Worm (Caenorhabditis elegans) whole organism, L1 larva: ENCODE measurements around the gene mig-15.
A peak's percentile ranks its signal among the peaks of the same experiment; 100 is the strongest.

Source experiments
- C04F5.9 ChIP-seq: sonication (generic microtip); optimal IDR thresholded peaks from 2 replicates; lab custom pipeline; 2016; ENCODE audit warnings: missing genetic modification characterization, missing compliant biosample characterization
- C34B4.2 ChIP-seq: sonication (generic microtip); optimal IDR thresholded peaks from 2 replicates; lab custom pipeline; 2017; ENCODE audit warnings: mild to moderate bottlenecking, missing genetic modification characterization, missing compliant biosample characterization
- Y116A8C.19 ChIP-seq: sonication (generic microtip); optimal IDR thresholded peaks from 2 replicates; lab custom pipeline; 2016; ENCODE audit warnings: missing compliant biosample characterization, missing genetic modification characterization, borderline replicate concordance
- aha-1 ChIP-seq: fragments of 150-350 bp; optimal IDR thresholded peaks from 2 replicates; lab custom pipeline; 2014; ENCODE audit warnings: missing biosample characterization, missing genetic modification characterization
- alr-1 ChIP-seq: fragments of 200-800 bp; sonication (Bioruptor generic); optimal IDR thresholded peaks from 2 replicates; lab custom pipeline; 2018; ENCODE audit warnings: borderline replicate concordance, mild to moderate bottlenecking, missing genetic modification characterization, missing compliant biosample characterization
- blmp-1 ChIP-seq: fragments of 150-350 bp; optimal IDR thresholded peaks from 2 replicates; lab custom pipeline; 2014; ENCODE audit warnings: missing biosample characterization, missing genetic modification characterization
- ceh-63 ChIP-seq: fragments of 200-800 bp; sonication (Bioruptor generic); optimal IDR thresholded peaks from 2 replicates; lab custom pipeline; 2018; ENCODE audit warnings: mild to moderate bottlenecking, missing genetic modification characterization, missing compliant biosample characterization
- ceh-8 ChIP-seq: fragments of 200-800 bp; sonication (Bioruptor generic); optimal IDR thresholded peaks from 2 replicates; lab custom pipeline; 2018; ENCODE audit warnings: mild to moderate bottlenecking, missing genetic modification characterization, moderate library complexity, missing compliant biosample characterization
- ces-1 ChIP-seq: fragments of 150-350 bp; optimal IDR thresholded peaks from 2 replicates; lab custom pipeline; 2014; ENCODE audit warnings: missing biosample characterization, missing genetic modification reagents, missing genetic modification characterization
- efl-1 ChIP-seq, 4 experiments: fragments of 150-350 bp; optimal IDR thresholded peaks in 3 of 4; peaks in 1 of 4; 1 replicate in 1 of 4; 2 replicates in 3 of 4; lab custom pipeline; 2014; ENCODE audit warnings: missing biosample characterization in 2 of 4, missing genetic modification characterization in 2 of 4, missing genetic modification reagents in 2 of 4
- efl-3 ChIP-seq: fragments of 200-800 bp; sonication (Bioruptor generic); optimal IDR thresholded peaks from 2 replicates; lab custom pipeline; 2018; ENCODE audit warnings: mild to moderate bottlenecking, missing genetic modification characterization, missing compliant biosample characterization
- elt-2 ChIP-seq: sonication (generic microtip); optimal IDR thresholded peaks from 2 replicates; lab custom pipeline; 2016; ENCODE audit warnings: missing genetic modification characterization, mild to moderate bottlenecking, inconsistent platforms, missing compliant biosample characterization, missing genetic modification reagents
- fkh-10 ChIP-seq: sonication (generic microtip); optimal IDR thresholded peaks from 2 replicates; lab custom pipeline; 2017; ENCODE audit warnings: missing biosample characterization, missing genetic modification reagents, missing genetic modification characterization
- fkh-4 ChIP-seq: sonication (generic microtip); optimal IDR thresholded peaks from 2 replicates; lab custom pipeline; 2016; ENCODE audit warnings: missing compliant biosample characterization, missing genetic modification characterization, borderline replicate concordance
- fkh-8 ChIP-seq: sonication (generic microtip); optimal IDR thresholded peaks from 2 replicates; lab custom pipeline; 2016; ENCODE audit warnings: mild to moderate bottlenecking, missing genetic modification characterization, missing compliant biosample characterization
- fos-1 ChIP-seq: fragments of 150-350 bp; optimal IDR thresholded peaks from 2 replicates; lab custom pipeline; 2014; ENCODE audit warnings: missing biosample characterization, missing genetic modification characterization
- hlh-17 ChIP-seq: fragments of 200-800 bp; sonication (Bioruptor generic); optimal IDR thresholded peaks from 2 replicates; lab custom pipeline; 2018; ENCODE audit warnings: missing genetic modification characterization, mild to moderate bottlenecking, missing compliant biosample characterization, moderate library complexity, borderline replicate concordance
- hlh-4 ChIP-seq: sonication (generic microtip); optimal IDR thresholded peaks from 2 replicates; lab custom pipeline; 2016; ENCODE audit warnings: mild to moderate bottlenecking, missing genetic modification characterization, missing compliant biosample characterization
- jun-1 ChIP-seq: fragments of 150-350 bp; optimal IDR thresholded peaks from 2 replicates; lab custom pipeline; 2014; ENCODE audit warnings: missing biosample characterization, missing genetic modification reagents, missing genetic modification characterization
- lin-14 ChIP-seq: fragments of 200-800 bp; sonication (Bioruptor generic); optimal IDR thresholded peaks from 2 replicates; lab custom pipeline; 2018; ENCODE audit warnings: mild to moderate bottlenecking, missing genetic modification characterization, moderate library complexity, missing compliant biosample characterization
- lin-39 ChIP-seq: fragments of 150-350 bp; optimal IDR thresholded peaks from 2 replicates; lab custom pipeline; 2014; ENCODE audit warnings: missing biosample characterization, missing genetic modification reagents, missing genetic modification characterization
- lsy-2 ChIP-seq, 2 experiments: fragments of 150-350 bp; optimal IDR thresholded peaks; 2 replicates each; lab custom pipeline; 2014; ENCODE audit warnings: missing biosample characterization in 2 of 2, missing genetic modification characterization in 2 of 2
- mab-9 ChIP-seq: fragments of 200-800 bp; sonication (Bioruptor generic); IDR thresholded peaks from 2 replicates; pipeline ENCODE4 v1.3.6; 2022; ENCODE audit warnings: missing genetic modification reagents, missing genetic modification characterization, missing compliant biosample characterization
- mef-2 ChIP-seq: fragments of 150-350 bp; optimal IDR thresholded peaks from 2 replicates; lab custom pipeline; 2014; ENCODE audit warnings: missing biosample characterization, missing genetic modification characterization
- mep-1 ChIP-seq: fragments of 150-350 bp; optimal IDR thresholded peaks from 2 replicates; lab custom pipeline; 2014; ENCODE audit warnings: missing biosample characterization, missing genetic modification characterization
- nhr-19 ChIP-seq: fragments of 200-800 bp; sonication (Bioruptor generic); conservative IDR thresholded peaks from 2 replicates; pipeline ENCODE4 v1.3.6; 2022; ENCODE audit warnings: missing genetic modification characterization, missing compliant biosample characterization
- nhr-20 ChIP-seq: sonication (generic microtip); optimal IDR thresholded peaks from 2 replicates; lab custom pipeline; 2016; ENCODE audit warnings: mild to moderate bottlenecking, missing genetic modification characterization, missing compliant biosample characterization
- nhr-28 ChIP-seq: fragments of 150-350 bp; optimal IDR thresholded peaks from 2 replicates; lab custom pipeline; 2014; ENCODE audit warnings: missing biosample characterization, missing genetic modification characterization
- nhr-71 ChIP-seq: sonication (generic microtip); optimal IDR thresholded peaks from 2 replicates; lab custom pipeline; 2016; ENCODE audit warnings: mild to moderate bottlenecking, missing genetic modification characterization, moderate library complexity, missing compliant biosample characterization
- nhr-76 ChIP-seq: sonication (generic microtip); optimal IDR thresholded peaks from 2 replicates; lab custom pipeline; 2017; ENCODE audit warnings: missing biosample characterization, missing genetic modification characterization
- nhr-84 ChIP-seq: sonication (generic microtip); optimal IDR thresholded peaks from 2 replicates; lab custom pipeline; 2017; ENCODE audit warnings: missing biosample characterization, missing genetic modification characterization
- nhr-85 ChIP-seq: sonication (generic microtip); peaks from one replicate; lab custom pipeline; 2016; ENCODE audit warnings: missing genetic modification characterization, inconsistent platforms, missing compliant biosample characterization
- nhr-90 ChIP-seq: sonication (generic microtip); optimal IDR thresholded peaks from 2 replicates; lab custom pipeline; 2016; ENCODE audit warnings: mild to moderate bottlenecking, missing genetic modification characterization, missing compliant biosample characterization; ENCODE audit not compliant: poor library complexity
- pag-3 ChIP-seq: sonication (generic microtip); optimal IDR thresholded peaks from 2 replicates; lab custom pipeline; 2017; ENCODE audit warnings: missing genetic modification characterization, mild to moderate bottlenecking, missing compliant biosample characterization, antibody characterized with exemption, borderline replicate concordance; ENCODE audit not compliant: insufficient read depth
- rnt-1 ChIP-seq: sonication (generic microtip); optimal IDR thresholded peaks from 2 replicates; lab custom pipeline; 2016; ENCODE audit warnings: mild to moderate bottlenecking, missing genetic modification characterization, moderate library complexity, missing compliant biosample characterization
- skn-1 ChIP-seq: fragments of 150-350 bp; optimal IDR thresholded peaks from 2 replicates; lab custom pipeline; 2014; ENCODE audit warnings: missing biosample characterization, missing genetic modification characterization
- snu-23 ChIP-seq: sonication (generic microtip); optimal IDR thresholded peaks from 2 replicates; lab custom pipeline; 2016; ENCODE audit warnings: missing genetic modification characterization, missing compliant biosample characterization
- tbx-2 ChIP-seq: sonication (generic microtip); optimal IDR thresholded peaks from 2 replicates; lab custom pipeline; 2016; ENCODE audit warnings: missing genetic modification characterization, missing compliant biosample characterization
- tlp-1 ChIP-seq: fragments of 150-350 bp; optimal IDR thresholded peaks from 2 replicates; lab custom pipeline; 2014; ENCODE audit warnings: missing biosample characterization, missing genetic modification characterization
- unc-98 ChIP-seq: fragments of 200-800 bp; sonication (Bioruptor generic); IDR thresholded peaks from 2 replicates; pipeline ENCODE4 v1.3.6; 2022; ENCODE audit warnings: missing genetic modification characterization, missing compliant biosample characterization
- xbp-1 ChIP-seq: sonication (generic microtip); optimal IDR thresholded peaks from 2 replicates; lab custom pipeline; 2016; ENCODE audit warnings: missing genetic modification characterization, missing compliant biosample characterization
- zag-1 ChIP-seq: fragments of 150-350 bp; optimal IDR thresholded peaks from 2 replicates; lab custom pipeline; 2014; ENCODE audit warnings: missing biosample characterization, missing genetic modification characterization

mig-15 gene

DNA sequence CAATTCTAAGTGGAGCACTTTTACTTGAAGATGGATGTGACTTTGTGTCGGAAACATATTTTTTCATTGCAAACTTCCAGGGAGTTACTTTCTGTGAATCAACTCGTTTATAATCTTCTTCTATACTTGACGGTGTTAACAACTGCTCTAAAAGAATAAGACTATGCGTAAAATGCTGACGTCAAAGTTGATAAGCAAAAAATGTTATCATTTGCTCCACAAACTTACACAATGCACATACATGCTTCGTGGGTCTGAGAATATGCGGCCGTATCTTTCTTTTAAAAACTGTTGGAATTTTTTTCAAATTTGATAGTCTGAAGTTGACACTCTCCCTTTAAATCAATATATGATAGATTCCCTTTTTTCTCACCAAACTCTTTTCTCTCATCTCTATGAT lies 33.3 kb downstream of the mig-15 start:
- TF ChIP-seq elt-2 (peak; percentile 48), fkh-8 (tag; lab: Kevin White, UChicago) (no peak)

DNA sequence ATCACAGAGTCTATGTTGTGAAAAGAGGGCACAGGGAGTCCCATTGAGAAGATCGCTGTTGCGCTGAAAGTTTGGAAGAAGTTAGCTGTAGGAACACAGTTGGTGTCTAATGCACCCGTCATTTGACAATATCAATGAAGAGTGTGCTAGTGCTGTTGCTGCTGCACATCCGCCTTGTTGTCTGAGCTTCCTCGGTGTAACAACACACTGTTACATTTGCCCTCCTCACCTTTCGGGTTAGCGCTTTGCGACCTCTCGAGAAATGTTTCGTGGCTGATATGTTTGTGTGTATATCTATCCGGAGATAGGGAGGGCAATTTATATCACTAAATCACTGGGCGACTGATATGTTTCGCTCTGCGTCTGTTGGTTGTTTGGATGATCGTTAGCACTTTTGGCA lies 34.2 kb downstream of the mig-15 start:
- TF ChIP-seq unc-98 (GFP tag; lab: Robert Waterston, UW) (no peak), jun-1 (tag; lab: Kevin White, UChicago) (no peak), fos-1 (no peak), aha-1 (tag; lab: Kevin White, UChicago) (no peak), nhr-71 (peak; percentile 69), Y116A8C.19 (tag; lab: Kevin White, UChicago) (no peak), alr-1 (tag; lab: Kevin White, UChicago) (no peak), rnt-1 (tag; lab: Kevin White, UChicago) (peak; percentile 46), mep-1 (tag; lab: Kevin White, UChicago) (peak; percentile 40), nhr-20 (tag; lab: Kevin White, UChicago) (peak; percentile 41), snu-23 (GFP tag; lab: Kevin White, UChicago) (peak; percentile 47), nhr-76 (tag; lab: Kevin White, UChicago) (no peak), blmp-1 (no peak), mef-2 (tag; lab: Kevin White, UChicago) (no peak), fkh-4 (no peak), efl-3 (no peak), fkh-10 (GFP tag; lab: Kevin White, UChicago) (no peak), skn-1 (tag; lab: Kevin White, UChicago) (no peak), nhr-90 (tag; lab: Kevin White, UChicago) (no peak), nhr-84 (no peak), zag-1 (tag; lab: Kevin White, UChicago) (no peak), nhr-28 (tag; lab: Kevin White, UChicago) (no peak), lin-14 (GFP tag; lab: Kevin White, UChicago) (peak; percentile 76), ceh-8 (no peak), lsy-2 (tag; optimal IDR thresholded peaks at IDR 0.05; lab: Kevin White, UChicago) (peak in 1 of 2 experiments; percentile 19), ceh-63 (GFP tag; lab: Kevin White, UChicago) (no peak), efl-1 (optimal IDR thresholded peaks at IDR 0.05; lab: Kevin White, UChicago) (no peak), efl-1 (GFP tag; optimal IDR thresholded peaks at IDR 0.05 in 1 of 2; lab: Kevin White, UChicago) (peak in 1 of 2 experiments; percentile 15), mab-9 (GFP tag; lab: Robert Waterston, UW) (no peak), nhr-19 (GFP tag; lab: Robert Waterston, UW) (peak; percentile 30; the same call in 1 of the 2 replicates), tbx-2 (tag; lab: Kevin White, UChicago) (peak; percentile 20), pag-3 (tag; lab: Kevin White, UChicago) (peak; percentile 33), ces-1 (GFP tag; lab: Kevin White, UChicago) (no peak)
- TF ChIP-seq, all 84 proteins: peak for 11

DNA sequence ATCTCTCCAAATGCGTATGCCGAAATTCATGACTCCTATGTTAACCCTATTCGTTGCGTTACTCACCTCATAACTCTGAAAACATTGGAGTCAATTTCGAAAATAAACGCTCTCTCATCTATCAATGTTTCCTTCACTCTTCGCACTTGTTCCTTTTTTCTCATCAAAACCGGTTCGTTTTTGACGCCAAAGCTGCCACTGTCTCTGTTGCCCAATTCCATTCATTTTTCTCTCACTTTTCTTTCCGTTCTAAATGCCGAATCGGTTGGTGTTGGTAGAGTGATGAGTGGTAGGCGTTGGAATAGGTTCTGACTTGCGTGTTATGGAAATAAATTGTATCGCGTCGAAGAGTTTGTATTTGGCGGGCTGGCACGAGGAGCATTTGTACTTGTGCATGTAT lies 35.1 kb downstream of the mig-15 start:
- TF ChIP-seq lin-14 (GFP tag; lab: Kevin White, UChicago) (peak; percentile 48), hlh-17 (GFP tag; lab: Kevin White, UChicago) (no peak), pag-3 (tag; lab: Kevin White, UChicago) (peak; percentile 43), snu-23 (GFP tag; lab: Kevin White, UChicago) (peak; percentile 8), nhr-85 (tag; lab: Kevin White, UChicago) (peak; percentile 71), nhr-84 (no peak), blmp-1 (peak; percentile 62)

DNA sequence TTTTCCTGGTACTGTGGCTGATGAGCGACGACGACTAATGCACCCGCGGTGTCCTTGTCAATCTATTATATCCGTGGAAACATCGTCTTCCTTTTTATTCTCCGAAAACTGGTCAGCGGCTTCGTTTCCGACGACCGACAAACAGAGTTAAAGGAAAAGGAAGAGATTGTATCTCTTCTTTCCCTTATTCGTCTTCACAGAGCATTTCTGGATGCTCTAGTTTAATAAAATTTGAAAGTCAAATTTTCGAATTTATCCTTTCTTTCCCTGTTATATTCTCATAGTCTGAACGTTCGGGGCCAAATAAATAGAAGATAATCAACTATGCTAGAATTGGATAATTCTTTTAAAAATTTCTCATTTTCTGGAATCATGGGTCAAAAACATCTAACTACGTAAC lies 35.7 kb downstream of the mig-15 start:
- no peak for TF ChIP-seq nhr-71
- no peak for TF ChIP-seq xbp-1 (tag; lab: Kevin White, UChicago)
- peak; percentile 7 for TF ChIP-seq lin-14 (GFP tag; lab: Kevin White, UChicago)
- TF ChIP-seq C34B4.2 (tag; lab: Kevin White, UChicago): no peak
- no peak for TF ChIP-seq unc-98 (GFP tag; lab: Robert Waterston, UW)
- TF ChIP-seq lin-39 (tag; lab: Kevin White, UChicago): no peak
- TF ChIP-seq mab-9 (GFP tag; lab: Robert Waterston, UW): no peak
- no peak for TF ChIP-seq C04F5.9 (tag; lab: Kevin White, UChicago)
- TF ChIP-seq blmp-1: peak; percentile 44
- no peak for TF ChIP-seq rnt-1 (tag; lab: Kevin White, UChicago)
- TF ChIP-seq hlh-4 (tag; lab: Kevin White, UChicago): no peak
- no peak for TF ChIP-seq ceh-8
- TF ChIP-seq tlp-1: no peak
- TF ChIP-seq aha-1 (tag; lab: Kevin White, UChicago): no peak
